Fruit fly (Drosophila melanogaster) whole organism, embryonic: ENCODE data around the gene osy.

ENCODE experiments used
- Abd-B ChIP-seq: fragments of 200-800 bp; sonication (Bioruptor generic); optimal IDR thresholded peaks from 2 replicates; lab custom pipeline; 2018; ENCODE audit warnings: missing biosample characterization, mild to moderate bottlenecking, missing genetic modification characterization, moderate library complexity
- Asciz ChIP-seq: fragments of 200-800 bp; sonication (Bioruptor generic); optimal IDR thresholded peaks from 2 replicates; lab custom pipeline; 2017; ENCODE audit warnings: missing biosample characterization, mild to moderate bottlenecking, missing genetic modification characterization, missing genetic modification reagents
- Atf6 ChIP-seq: fragments of 200-800 bp; sonication (Bioruptor generic); IDR thresholded peaks from 2 replicates; pipeline ENCODE4 v1.3.6; 2022; ENCODE audit warnings: missing biosample characterization, missing genetic modification characterization
- CG10147 ChIP-seq: fragments of 200-800 bp; sonication (Bioruptor generic); optimal IDR thresholded peaks from 2 replicates; lab custom pipeline; 2019; ENCODE audit warnings: missing biosample characterization, mild to moderate bottlenecking, missing genetic modification characterization, moderate library complexity
- CG10209 ChIP-seq: fragments of 200-800 bp; sonication (Bioruptor generic); optimal IDR thresholded peaks from 3 replicates; lab custom pipeline; 2017; ENCODE audit warnings: missing biosample characterization, mild to moderate bottlenecking, missing genetic modification characterization, missing genetic modification reagents
- CG10274 ChIP-seq: fragments of 200-800 bp; sonication (Bioruptor generic); optimal IDR thresholded peaks from 3 replicates; lab custom pipeline; 2017; ENCODE audit warnings: missing biosample characterization, mild to moderate bottlenecking, missing genetic modification characterization
- CG10565 ChIP-seq: fragments of 200-800 bp; sonication (Bioruptor generic); optimal IDR thresholded peaks from 3 replicates; lab custom pipeline; 2016; ENCODE audit warnings: missing biosample characterization, mild to moderate bottlenecking, missing genetic modification characterization
- CG11093 ChIP-seq: fragments of 200-800 bp; sonication (Bioruptor generic); IDR thresholded peaks from 3 replicates; pipeline ENCODE4 v1.3.6; 2022; ENCODE audit warnings: missing biosample characterization, missing genetic modification characterization
- CG12071 ChIP-seq: fragments of 200-800 bp; sonication (Bioruptor generic); optimal IDR thresholded peaks from 3 replicates; lab custom pipeline; 2018; ENCODE audit warnings: missing biosample characterization, mild to moderate bottlenecking, missing genetic modification characterization
- CG12942 ChIP-seq: fragments of 200-800 bp; sonication (Bioruptor generic); optimal IDR thresholded peaks from 3 replicates; lab custom pipeline; 2016; ENCODE audit warnings: missing biosample characterization, missing genetic modification characterization
- CG15269 ChIP-seq: fragments of 200-800 bp; sonication (Bioruptor generic); optimal IDR thresholded peaks from 2 replicates; lab custom pipeline; 2018; ENCODE audit warnings: missing biosample characterization, mild to moderate bottlenecking, missing genetic modification characterization, moderate library complexity
- CG15514 ChIP-seq: fragments of 200-800 bp; sonication (Bioruptor generic); optimal IDR thresholded peaks from 3 replicates; lab custom pipeline; 2017; ENCODE audit warnings: missing biosample characterization, missing genetic modification characterization, mild to moderate bottlenecking, moderate library complexity, missing genetic modification reagents
- CG1602 ChIP-seq: fragments of 200-800 bp; sonication (Bioruptor generic); optimal IDR thresholded peaks from 3 replicates; lab custom pipeline; 2016; ENCODE audit warnings: missing biosample characterization, missing genetic modification characterization
- CG17612 ChIP-seq: fragments of 200-800 bp; sonication (Bioruptor generic); IDR thresholded peaks from 2 replicates; pipeline ENCODE4 v1.3.6; 2022; ENCODE audit warnings: missing biosample characterization, missing genetic modification characterization
- CG18764 ChIP-seq: fragments of 200-800 bp; sonication (Bioruptor generic); optimal IDR thresholded peaks from 3 replicates; lab custom pipeline; 2016; ENCODE audit warnings: missing biosample characterization, missing genetic modification characterization
- CG2875 ChIP-seq: fragments of 200-800 bp; sonication (Bioruptor generic); optimal IDR thresholded peaks from 2 replicates; lab custom pipeline; 2017; ENCODE audit warnings: missing biosample characterization, mild to moderate bottlenecking, missing genetic modification characterization, missing genetic modification reagents
- CG3838 ChIP-seq: fragments of 200-800 bp; sonication (Bioruptor generic); optimal IDR thresholded peaks from 3 replicates; lab custom pipeline; 2016; ENCODE audit warnings: missing biosample characterization, missing genetic modification characterization
- CG42726 ChIP-seq: fragments of 200-800 bp; sonication (Bioruptor generic); IDR thresholded peaks from 2 replicates; pipeline ENCODE4 v1.3.6; 2022; ENCODE audit warnings: missing biosample characterization, missing genetic modification characterization; ENCODE audit not compliant: partially characterized antibody
- CG4282 ChIP-seq: fragments of 200-800 bp; sonication (Bioruptor generic); optimal IDR thresholded peaks from 2 replicates; lab custom pipeline; 2016; ENCODE audit warnings: missing biosample characterization, missing genetic modification characterization
- CG6272 ChIP-seq: fragments of 200-800 bp; sonication (Bioruptor generic); IDR thresholded peaks from 2 replicates; pipeline ENCODE4 v1.3.6; 2022; ENCODE audit warnings: missing biosample characterization, missing genetic modification characterization
- CG7963 ChIP-seq: fragments of 200-800 bp; sonication (Bioruptor generic); IDR thresholded peaks from 3 replicates; pipeline ENCODE4 v1.3.6; 2022; ENCODE audit warnings: missing biosample characterization, missing genetic modification characterization; ENCODE audit not compliant: partially characterized antibody
- CG7987 ChIP-seq: fragments of 200-800 bp; sonication (Bioruptor generic); optimal IDR thresholded peaks from 2 replicates; lab custom pipeline; 2018; ENCODE audit warnings: missing biosample characterization, mild to moderate bottlenecking, missing genetic modification characterization, moderate library complexity
- CG9727 ChIP-seq: fragments of 200-800 bp; sonication (Bioruptor generic); optimal IDR thresholded peaks from 3 replicates; lab custom pipeline; 2017; ENCODE audit warnings: missing biosample characterization, mild to moderate bottlenecking, missing genetic modification characterization
- CG9817 ChIP-seq: fragments of 200-800 bp; sonication (Bioruptor generic); optimal IDR thresholded peaks from 2 replicates; lab custom pipeline; 2018; ENCODE audit warnings: missing biosample characterization, mild to moderate bottlenecking, missing genetic modification characterization, moderate library complexity
- D ChIP-seq, 2 experiments: fragments of 200-800 bp in 1 of 2; fragments of >200 bp in 1 of 2; sonication (Bioruptor generic) in 1 of 2; optimal IDR thresholded peaks; 2 replicates in 1 of 2; 3 replicates in 1 of 2; lab custom pipeline; 2017; ENCODE audit warnings: mild to moderate bottlenecking in 1 of 2, missing biosample characterization in 1 of 2, missing genetic modification characterization in 1 of 2, missing genetic modification reagents in 1 of 2
- Doc3 ChIP-seq: fragments of 200-800 bp; sonication (Bioruptor generic); IDR thresholded peaks from 3 replicates; pipeline ENCODE4 v1.3.6; 2022; ENCODE audit warnings: missing biosample characterization, missing genetic modification characterization; ENCODE audit not compliant: partially characterized antibody
- Drgx ChIP-seq: fragments of 200-800 bp; sonication (Bioruptor generic); IDR thresholded peaks from 2 replicates; pipeline ENCODE4 v1.3.6; 2022; ENCODE audit warnings: missing biosample characterization, missing genetic modification characterization
- Fer1 ChIP-seq: fragments of 200-800 bp; sonication (Bioruptor generic); optimal IDR thresholded peaks from 2 replicates; lab custom pipeline; 2017; ENCODE audit warnings: missing biosample characterization, mild to moderate bottlenecking, missing genetic modification characterization
- HHEX ChIP-seq: fragments of 200-800 bp; sonication (Bioruptor generic); optimal IDR thresholded peaks from 3 replicates; lab custom pipeline; 2017; ENCODE audit warnings: missing biosample characterization, mild to moderate bottlenecking, missing genetic modification characterization, missing genetic modification reagents
- HLH54F ChIP-seq: fragments of 200-800 bp; sonication (Bioruptor generic); optimal IDR thresholded peaks from 3 replicates; lab custom pipeline; 2016; ENCODE audit warnings: missing biosample characterization, missing genetic modification characterization
- Hey ChIP-seq: fragments of 200-800 bp; sonication (Bioruptor generic); optimal IDR thresholded peaks from 3 replicates; lab custom pipeline; 2018; ENCODE audit warnings: missing biosample characterization, mild to moderate bottlenecking, missing genetic modification characterization
- MBD-R2 ChIP-seq: fragments of 200-800 bp; sonication (Bioruptor generic); IDR thresholded peaks from 2 replicates; pipeline ENCODE4 v1.3.6; 2022; ENCODE audit warnings: missing biosample characterization, missing genetic modification characterization
- Ptx1 ChIP-seq: fragments of 200-800 bp; sonication (Bioruptor generic); IDR thresholded peaks from 2 replicates; pipeline ENCODE4 v1.3.6; 2022; ENCODE audit warnings: missing biosample characterization, missing genetic modification characterization
- Sox100B ChIP-seq: fragments of 200-800 bp; sonication (Bioruptor generic); optimal IDR thresholded peaks from 3 replicates; lab custom pipeline; 2018; ENCODE audit warnings: missing biosample characterization, mild to moderate bottlenecking, missing genetic modification characterization
- ash1 ChIP-seq: fragments of 200-800 bp; sonication (Bioruptor generic); optimal IDR thresholded peaks from 2 replicates; lab custom pipeline; 2018; ENCODE audit warnings: missing biosample characterization, mild to moderate bottlenecking, missing genetic modification characterization
- disco-r ChIP-seq: fragments of 200-800 bp; sonication (Bioruptor generic); optimal IDR thresholded peaks from 2 replicates; lab custom pipeline; 2016; ENCODE audit warnings: missing biosample characterization, missing genetic modification characterization
- dysf ChIP-seq: fragments of 200-800 bp; sonication (Bioruptor generic); IDR thresholded peaks from 3 replicates; pipeline ENCODE4 v1.3.6; 2022; ENCODE audit warnings: missing biosample characterization, missing genetic modification characterization
- gsb ChIP-seq: fragments of 200-800 bp; sonication (Bioruptor generic); IDR thresholded peaks from 2 replicates; pipeline ENCODE4 v1.3.6; 2022; ENCODE audit warnings: missing biosample characterization, missing genetic modification characterization
- hth ChIP-seq: fragments of >200 bp; optimal IDR thresholded peaks from 2 replicates; lab custom pipeline; 2017; ENCODE audit warnings: inconsistent platforms
- kni ChIP-seq: fragments of 200-800 bp; sonication (Bioruptor generic); optimal IDR thresholded peaks from 3 replicates; lab custom pipeline; 2017; ENCODE audit warnings: mild to moderate bottlenecking, missing biosample characterization, missing genetic modification reagents, missing genetic modification characterization
- knrl ChIP-seq: fragments of 200-800 bp; sonication (Bioruptor generic); IDR thresholded peaks from 3 replicates; pipeline ENCODE4 v1.3.6; 2022; ENCODE audit warnings: missing biosample characterization, missing genetic modification characterization; ENCODE audit not compliant: partially characterized antibody
- lov ChIP-seq, 2 experiments: fragments of 200-800 bp in 1 of 2; fragments of >200 bp in 1 of 2; sonication (Bioruptor generic) in 1 of 2; IDR thresholded peaks in 1 of 2; optimal IDR thresholded peaks in 1 of 2; 2 replicates in 1 of 2; 3 replicates in 1 of 2; pipeline versions ENCODE4 v1.3.6 to Lab custom; 2017 to 2022; ENCODE audit warnings: missing biosample characterization in 1 of 2, missing genetic modification characterization in 1 of 2
- mam ChIP-seq: fragments of 200-800 bp; sonication (Bioruptor generic); optimal IDR thresholded peaks from 3 replicates; lab custom pipeline; 2016; ENCODE audit warnings: missing biosample characterization, missing genetic modification characterization
- nerfin-2 ChIP-seq: fragments of 200-800 bp; sonication (Bioruptor generic); IDR thresholded peaks from 2 replicates; pipeline ENCODE4 v1.3.6; 2022; ENCODE audit warnings: missing biosample characterization, missing genetic modification characterization; ENCODE audit not compliant: partially characterized antibody
- pros ChIP-seq: fragments of 200-800 bp; sonication (Bioruptor generic); optimal IDR thresholded peaks from 3 replicates; lab custom pipeline; 2019; ENCODE audit warnings: missing biosample characterization, mild to moderate bottlenecking, missing genetic modification characterization, moderate library complexity
- rib ChIP-seq: fragments of 200-800 bp; sonication (Bioruptor generic); IDR thresholded peaks from 2 replicates; pipeline ENCODE4 v1.3.6; 2022; ENCODE audit warnings: missing biosample characterization, missing genetic modification characterization
- sens ChIP-seq: fragments of 200-800 bp; sonication (Bioruptor generic); peaks from one replicate; lab custom pipeline; 2016; ENCODE audit warnings: missing biosample characterization, missing genetic modification characterization
- trem ChIP-seq: fragments of 200-800 bp; optimal IDR thresholded peaks from 3 replicates; lab custom pipeline; 2019; ENCODE audit warnings: missing biosample characterization, mild to moderate bottlenecking, missing genetic modification characterization, moderate library complexity
- vvl ChIP-seq: fragments of 200-800 bp; sonication (Bioruptor generic); IDR thresholded peaks from 2 replicates; pipeline ENCODE4 v1.3.6; 2022; ENCODE audit warnings: missing biosample characterization, missing genetic modification characterization
- yki ChIP-seq: fragments of >200 bp; optimal IDR thresholded peaks from 3 replicates; lab custom pipeline; 2018

osy gene

dm6 chr3R:26333319-26333718 is 15.2 kb downstream of the osy start (continued):
- no peak for TF ChIP-seq trem (tag; lab: Kevin White, UChicago)
- TF ChIP-seq HLH54F (GFP tag; lab: Kevin White, UChicago), result no peak
- TF ChIP-seq Hey (tag; lab: Kevin White, UChicago), result no peak
- no peak for TF ChIP-seq rib (GFP tag; lab: Robert Waterston, UW)
- TF ChIP-seq mam (GFP tag; lab: Kevin White, UChicago), result peak; percentile 31
- 0 out of 2 replicates have a peak, but pooled peaks have one; percentile 8 for TF ChIP-seq CG6272 (GFP tag; lab: Robert Waterston, UW)
- no peak for TF ChIP-seq knrl
- peak; percentile 35 for TF ChIP-seq CG9727 (GFP tag; lab: Kevin White, UChicago)
- TF ChIP-seq Ptx1 (GFP tag; lab: Robert Waterston, UW), result peak; percentile 71
- no peak for TF ChIP-seq ash1 (GFP tag; lab: Kevin White, UChicago)
- no peak for TF ChIP-seq CG11093 (GFP tag; lab: Robert Waterston, UW)
- TF ChIP-seq dysf (GFP tag; lab: Robert Waterston, UW), result peak; percentile 57; the same call in 1 of the 3 replicates
- no peak for TF ChIP-seq CG7987 (GFP tag; lab: Kevin White, UChicago)
- TF ChIP-seq CG12071 (GFP tag; lab: Kevin White, UChicago), result no peak
- TF ChIP-seq CG3838 (GFP tag; lab: Kevin White, UChicago), result no peak
- TF ChIP-seq hth (lab: Kevin White, UChicago), result no peak
- no peak for TF ChIP-seq CG7963
- peak; percentile 62 for TF ChIP-seq sens (GFP tag; lab: Kevin White, UChicago)
- TF ChIP-seq CG4282 (GFP tag; lab: Kevin White, UChicago), result no peak
- TF ChIP-seq kni, result no peak
- peak; percentile 65; the same call in 1 of the 2 replicates for TF ChIP-seq Atf6
- TF ChIP-seq Sox100B, result peak; percentile 29
- TF ChIP-seq CG18764 (GFP tag; lab: Kevin White, UChicago), result no peak
- peak; percentile 15 for TF ChIP-seq CG10209 (GFP tag; lab: Kevin White, UChicago)
- no peak for TF ChIP-seq MBD-R2 (GFP tag; lab: Robert Waterston, UW)
- no peak for TF ChIP-seq lov (optimal IDR thresholded peaks at IDR 0.05; lab: Kevin White, UChicago)
- no peak for TF ChIP-seq lov (GFP tag; IDR thresholded peaks at IDR 0.05; lab: Robert Waterston, UW)
- TF ChIP-seq CG9817 (tag; lab: Kevin White, UChicago), result peak; percentile 29
- no peak for TF ChIP-seq CG12942 (GFP tag; lab: Kevin White, UChicago)
- TF ChIP-seq D (optimal IDR thresholded peaks at IDR 0.05; lab: Kevin White, UChicago), result no peak
- TF ChIP-seq D (GFP tag; optimal IDR thresholded peaks at IDR 0.05; lab: Kevin White, UChicago), result no peak
- TF ChIP-seq CG1602 (GFP tag; lab: Kevin White, UChicago), result no peak
- no peak for TF ChIP-seq CG10274 (GFP tag; lab: Kevin White, UChicago)
- no peak for TF ChIP-seq CG2875 (GFP tag; lab: Kevin White, UChicago)
- no peak for TF ChIP-seq CG10565 (GFP tag; lab: Kevin White, UChicago)
- TF ChIP-seq CG15514 (GFP tag; lab: Kevin White, UChicago), result peak; percentile 30
- TF ChIP-seq Drgx (GFP tag; lab: Robert Waterston, UW), result no peak
- no peak for TF ChIP-seq Abd-B (GFP tag; lab: Kevin White, UChicago)
- TF ChIP-seq vvl (GFP tag; lab: Robert Waterston, UW), result peak; percentile 73; the same call in 1 of the 2 replicates
- TF ChIP-seq nerfin-2 (GFP tag; lab: Robert Waterston, UW), result no peak
- TF ChIP-seq CG15269, result peak; percentile 66
- TF ChIP-seq CG17612 (GFP tag; lab: Robert Waterston, UW), result no peak
- no peak for TF ChIP-seq pros (GFP tag; lab: Kevin White, UChicago)
- no peak for TF ChIP-seq Doc3 (GFP tag; lab: Robert Waterston, UW)
- TF ChIP-seq CG10147 (GFP tag; lab: Kevin White, UChicago), result peak; percentile 51
- peak; percentile 76 for TF ChIP-seq Fer1
- TF ChIP-seq gsb, result no peak
- TF ChIP-seq yki (lab: Kevin White, UChicago), result no peak
- TF ChIP-seq CG42726 (GFP tag; lab: Robert Waterston, UW), result no peak
- TF ChIP-seq disco-r (GFP tag; lab: Kevin White, UChicago), result no peak
- peak; percentile 20 for TF ChIP-seq HHEX
- TF ChIP-seq Asciz (GFP tag; lab: Kevin White, UChicago), result no peak
